Worm (Caenorhabditis elegans): ENCODE data around the gene E01G4.3.

The E01G4.3 gene

ce11 chrII:13465381-13465838 is 4.0 kb downstream of the E01G4.3 start (continued):
- TF ChIP-seq dve-1 (tag; optimal IDR thresholded peaks at IDR 0.05; ENCODE audit: insufficient read depth) (peak; percentile 86), madf-5 (GFP tag; IDR thresholded peaks at IDR 0.05) (no peak), ZK337.2 (GFP tag; IDR thresholded peaks at IDR 0.05) (no peak), ama-1 (optimal IDR thresholded peaks at IDR 0.05) (no peak), ces-1 (GFP tag; optimal IDR thresholded peaks at IDR 0.05) (no peak), hlh-11 (tag; optimal IDR thresholded peaks at IDR 0.05) (peak; percentile 87), rbr-2 (tag; optimal IDR thresholded peaks at IDR 0.05) (no peak), nhr-111 (GFP tag; optimal IDR thresholded peaks at IDR 0.05) (no peak), skn-1 (tag; optimal IDR thresholded peaks at IDR 0.05) (no peak), unc-130 (GFP tag; optimal IDR thresholded peaks at IDR 0.05) (no peak), egl-27 (tag; optimal IDR thresholded peaks at IDR 0.05) (no peak), daf-8 (GFP tag; IDR thresholded peaks at IDR 0.05) (no peak), zfp-3 (GFP tag; conservative IDR thresholded peaks at IDR 0.05) (no peak), dmd-6 (GFP tag; IDR thresholded peaks at IDR 0.05) (peak; percentile 55), F37D6.2 (tag; optimal IDR thresholded peaks at IDR 0.05) (no peak), mdt-29 (GFP tag; IDR thresholded peaks at IDR 0.05) (no peak), daf-12 (tag; optimal IDR thresholded peaks at IDR 0.05) (no peak), spr-3 (GFP tag; optimal IDR thresholded peaks at IDR 0.05) (no peak), daf-19 (GFP tag; conservative IDR thresholded peaks at IDR 0.05) (no peak), vab-7 (GFP tag; IDR thresholded peaks at IDR 0.05) (no peak), nhr-48 (tag; optimal IDR thresholded peaks at IDR 0.05) (peak; percentile 64), dmd-9 (GFP tag; IDR thresholded peaks at IDR 0.05) (no peak), fkh-10 (GFP tag; optimal IDR thresholded peaks at IDR 0.05) (no peak), lin-15B (tag; optimal IDR thresholded peaks at IDR 0.05) (no peak), Y48G9A.11 (GFP tag; IDR thresholded peaks at IDR 0.05) (no peak), spr-1 (tag; optimal IDR thresholded peaks at IDR 0.05) (no peak), nhr-42 (GFP tag; IDR thresholded peaks at IDR 0.05) (no peak), unc-62 (GFP tag; optimal IDR thresholded peaks at IDR 0.05 in 1 of 2) (peak in 1 of 2 experiments; percentile 71), unc-62 (tag; optimal IDR thresholded peaks at IDR 0.05) (no peak), ztf-7 (tag; optimal IDR thresholded peaks at IDR 0.05) (no peak), lin-39 (tag; optimal IDR thresholded peaks at IDR 0.05) (no peak), zag-1 (tag; optimal IDR thresholded peaks at IDR 0.05) (no peak), php-3 (GFP tag; IDR thresholded peaks at IDR 0.05) (peak; percentile 62; the same call in 1 of the 2 replicates), pha-4 (GFP tag; IDR thresholded peaks at IDR 0.05) (no peak), pha-4 (tag; optimal IDR thresholded peaks at IDR 0.05) (peak; percentile 26), T20F7.1 (GFP tag; optimal IDR thresholded peaks at IDR 0.05) (no peak), set-16 (GFP tag; IDR thresholded peaks at IDR 0.05) (no peak), fos-1 (tag; optimal IDR thresholded peaks at IDR 0.05) (no peak), lir-3 (tag; optimal IDR thresholded peaks at IDR 0.05) (no peak), snpc-1.2 (GFP tag; IDR thresholded peaks at IDR 0.05) (no peak), lsy-2 (tag; optimal IDR thresholded peaks at IDR 0.05) (no peak), nhr-6 (tag; optimal IDR thresholded peaks at IDR 0.05) (peak; percentile 55), pqm-1 (tag; optimal IDR thresholded peaks at IDR 0.05) (peak; percentile 74), lin-29 (GFP tag; IDR thresholded peaks at IDR 0.05) (no peak), snpc-4 (tag; optimal IDR thresholded peaks at IDR 0.05) (no peak), mxl-3 (GFP tag; optimal IDR thresholded peaks at IDR 0.05) (peak; percentile 27), nhr-77 (tag; optimal IDR thresholded peaks at IDR 0.05) (peak; percentile 73), saeg-2 (GFP tag; IDR thresholded peaks at IDR 0.05) (no peak), zip-11 (GFP tag; IDR thresholded peaks at IDR 0.05) (no peak), dpl-1 (GFP tag; optimal IDR thresholded peaks at IDR 0.05) (no peak), ctbp-1 (GFP tag; IDR thresholded peaks at IDR 0.05) (no peak), madf-9 (GFP tag; conservative IDR thresholded peaks at IDR 0.05) (no peak), mep-1 (tag; optimal IDR thresholded peaks at IDR 0.05) (peak; percentile 41), aha-1 (tag) (peak; percentile 95)
